Worm (Caenorhabditis elegans): ENCODE data around the gene T01H3.3.

Gene T01H3.3

DNA sequence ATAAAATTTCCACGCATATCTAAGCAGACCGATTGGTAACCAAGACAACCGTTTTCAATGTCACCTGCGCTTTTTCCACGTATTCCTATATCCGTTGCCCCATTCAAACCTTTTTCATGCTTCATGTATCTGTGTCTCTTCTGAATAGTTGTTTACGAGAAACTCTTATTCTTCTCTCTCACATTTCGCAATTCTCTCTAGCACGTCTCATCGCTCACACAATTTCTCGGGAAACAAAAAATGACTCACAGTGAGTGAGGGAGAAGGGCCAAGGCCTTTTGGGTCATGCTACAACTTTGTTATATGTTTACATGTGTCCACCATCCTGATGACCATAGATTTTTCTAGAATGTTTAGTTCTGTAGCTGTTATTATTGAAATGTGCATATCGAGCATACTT, 13.6 kb upstream of the T01H3.3 start:
- TF ChIP-seq lir-3 (tag; optimal IDR thresholded peaks at IDR 0.05; ENCODE audit: poor library complexity), result no peak
- peak; percentile 70 for TF ChIP-seq skn-1 (tag; optimal IDR thresholded peaks at IDR 0.05)
- TF ChIP-seq snu-23 (GFP tag; optimal IDR thresholded peaks at IDR 0.05), result peak; percentile 56
- TF ChIP-seq fkh-8 (tag; optimal IDR thresholded peaks at IDR 0.05), result peak; percentile 98
- TF ChIP-seq dpl-1 (GFP tag; optimal IDR thresholded peaks at IDR 0.05), result peak in 1 of 3 experiments; percentile 17
- TF ChIP-seq hlh-17 (GFP tag; optimal IDR thresholded peaks at IDR 0.05; ENCODE audit: borderline replicate concordance), result no peak
- no peak for TF ChIP-seq irx-1 (tag; optimal IDR thresholded peaks at IDR 0.05)
- TF ChIP-seq ztf-4 (tag; optimal IDR thresholded peaks at IDR 0.05), result peak; percentile 46
- TF ChIP-seq lin-13 (GFP tag; optimal IDR thresholded peaks at IDR 0.05), result no peak
- no peak for TF ChIP-seq alr-1 (tag; optimal IDR thresholded peaks at IDR 0.05; ENCODE audit: borderline replicate concordance)
- peak; percentile 22 for TF ChIP-seq blmp-1 (tag; optimal IDR thresholded peaks at IDR 0.05)
- peak; percentile 43 to 68 for TF ChIP-seq lsy-2 (tag; optimal IDR thresholded peaks at IDR 0.05)
- no peak for TF ChIP-seq pqm-1 (tag; optimal IDR thresholded peaks at IDR 0.05)
- no peak for TF ChIP-seq sptf-1 (tag; optimal IDR thresholded peaks at IDR 0.05)
- TF ChIP-seq nhr-20 (tag; optimal IDR thresholded peaks at IDR 0.05), result peak; percentile 54
- peak; percentile 83 for TF ChIP-seq nhr-71 (tag; optimal IDR thresholded peaks at IDR 0.05)
- no peak for TF ChIP-seq unc-130 (tag; optimal IDR thresholded peaks at IDR 0.05)
- TF ChIP-seq nhr-90 (tag; optimal IDR thresholded peaks at IDR 0.05; ENCODE audit: poor library complexity), result no peak
- TF ChIP-seq C34B4.2 (tag; optimal IDR thresholded peaks at IDR 0.05), result no peak
- TF ChIP-seq ztf-11 (tag; optimal IDR thresholded peaks at IDR 0.05), result no peak
- peak; percentile 25 for TF ChIP-seq nhr-237 (tag; optimal IDR thresholded peaks at IDR 0.05)
- TF ChIP-seq ceh-90 (tag; optimal IDR thresholded peaks at IDR 0.05), result no peak
- TF ChIP-seq ama-1 (optimal IDR thresholded peaks at IDR 0.05), result no peak
- TF ChIP-seq pax-3 (tag; optimal IDR thresholded peaks at IDR 0.05), result peak; percentile 50
- TF ChIP-seq mdl-1 (tag; optimal IDR thresholded peaks at IDR 0.05), result no peak
- TF ChIP-seq snpc-4 (tag; optimal IDR thresholded peaks at IDR 0.05), result peak; percentile 28
- TF ChIP-seq dsc-1 (tag; optimal IDR thresholded peaks at IDR 0.05), result peak; percentile 16
- peak; percentile 33 for TF ChIP-seq rnt-1 (tag; optimal IDR thresholded peaks at IDR 0.05)
- TF ChIP-seq lin-39 (tag; optimal IDR thresholded peaks at IDR 0.05), result no peak
- peak; percentile 57 for TF ChIP-seq zip-4 (GFP tag; optimal IDR thresholded peaks at IDR 0.05)
- TF ChIP-seq jun-1 (tag; optimal IDR thresholded peaks at IDR 0.05), result peak; percentile 67
- no peak for TF ChIP-seq ces-1 (GFP tag; optimal IDR thresholded peaks at IDR 0.05)
- peak; percentile 9 for TF ChIP-seq C16A3.4 (tag; optimal IDR thresholded peaks at IDR 0.05)
- peak in 1 of 2 experiments; percentile 38 for TF ChIP-seq lin-35 (GFP tag; optimal IDR thresholded peaks at IDR 0.05)
- peak; percentile 82 for TF ChIP-seq mep-1 (tag; optimal IDR thresholded peaks at IDR 0.05)
- TF ChIP-seq F16B12.6 (tag; optimal IDR thresholded peaks at IDR 0.05), result no peak
- TF ChIP-seq ceh-82 (tag; optimal IDR thresholded peaks at IDR 0.05), result peak in 2 of 3 experiments; percentile 9 to 63
- peak; percentile 25 for TF ChIP-seq fkh-10 (GFP tag; optimal IDR thresholded peaks at IDR 0.05)
- no peak for TF ChIP-seq unc-30 (tag; optimal IDR thresholded peaks at IDR 0.05)
- no peak for TF ChIP-seq elt-3 (tag; optimal IDR thresholded peaks at IDR 0.05)
- TF ChIP-seq grh-1 (GFP tag; IDR thresholded peaks at IDR 0.05), result no peak
- no peak for TF ChIP-seq vab-15 (tag; optimal IDR thresholded peaks at IDR 0.05)
- TF ChIP-seq swsn-7 (tag; optimal IDR thresholded peaks at IDR 0.05), result peak; percentile 37
- TF ChIP-seq sox-4 (tag; optimal IDR thresholded peaks at IDR 0.05), result peak; percentile 22
- TF ChIP-seq egl-27 (tag; optimal IDR thresholded peaks at IDR 0.05), result peak; percentile 7 to 11
- TF ChIP-seq lin-14 (GFP tag; optimal IDR thresholded peaks at IDR 0.05), result peak; percentile 86
- TF ChIP-seq fkh-4 (tag; optimal IDR thresholded peaks at IDR 0.05; ENCODE audit: borderline replicate concordance), result no peak
- peak; percentile 14 to 37 for TF ChIP-seq efl-1 (optimal IDR thresholded peaks at IDR 0.05)
- no peak for TF ChIP-seq efl-1 (GFP tag; optimal IDR thresholded peaks at IDR 0.05 in 1 of 2)
- no peak for TF ChIP-seq Y116A8C.19 (tag; optimal IDR thresholded peaks at IDR 0.05; ENCODE audit: borderline replicate concordance)
- TF ChIP-seq aha-1 (tag; optimal IDR thresholded peaks at IDR 0.05), result no peak
- peak; percentile 31 for TF ChIP-seq xbp-1 (tag; optimal IDR thresholded peaks at IDR 0.05)
- peak; percentile 42 for TF ChIP-seq nhr-11 (tag; optimal IDR thresholded peaks at IDR 0.05)

Measured in whole organism, L1 larva.